Fruit fly (Drosophila melanogaster): ENCODE measurements around the gene CG7341.

Gene CG7341

dm6 chr3L:18106021-18106944 is 6.5 kb upstream of the CG7341 start, which contains the start of the genes CG13698 and mRpS26 (continued):
- TF ChIP-seq CG32772 (GFP tag; IDR thresholded peaks at IDR 0.05) (peak; percentile 42; the same call in 1 of the 2 replicates), dati (GFP tag; IDR thresholded peaks at IDR 0.05) (no peak), bcd (GFP tag; optimal IDR thresholded peaks at IDR 0.05) (peak; percentile 77), aop (GFP tag; IDR thresholded peaks at IDR 0.05) (no peak), CG9727 (GFP tag; optimal IDR thresholded peaks at IDR 0.05) (peak; percentile 68), pb (GFP tag; optimal IDR thresholded peaks at IDR 0.05) (no peak), CG7372 (GFP tag; IDR thresholded peaks at IDR 0.05) (peak; percentile 69), scrt (GFP tag; optimal IDR thresholded peaks at IDR 0.05) (peak; percentile 60), cg (GFP tag; optimal IDR thresholded peaks at IDR 0.05) (no peak), Rfx (GFP tag; IDR thresholded peaks at IDR 0.05) (peak; percentile 80), CG4404 (GFP tag; IDR thresholded peaks at IDR 0.05) (peak; percentile 39; the same call in 1 of the 2 replicates), CG9437 (GFP tag; optimal IDR thresholded peaks at IDR 0.05) (peak; percentile 64), CG33557 (GFP tag; optimal IDR thresholded peaks at IDR 0.05) (peak; percentile 46), Ptx1 (GFP tag; IDR thresholded peaks at IDR 0.05) (peak; percentile 78), cas (GFP tag; IDR thresholded peaks at IDR 0.05) (0 out of 2 replicates have a peak, but pooled peaks have one; percentile 25), CG13296 (GFP tag; optimal IDR thresholded peaks at IDR 0.05) (peak; percentile 72), gem (tag; optimal IDR thresholded peaks at IDR 0.05) (peak; percentile 84), CG4617 (GFP tag; optimal IDR thresholded peaks at IDR 0.05; ENCODE audit: borderline replicate concordance) (peak; percentile 14), CG17802 (tag; optimal IDR thresholded peaks at IDR 0.05) (peak; percentile 24), ftz-f1 (GFP tag; optimal IDR thresholded peaks at IDR 0.05) (peak; percentile 42), ato (GFP tag; IDR thresholded peaks at IDR 0.05; ENCODE audit: partially characterized antibody) (0 out of 2 replicates have a peak, but pooled peaks have one; percentile 29), Trl (optimal IDR thresholded peaks at IDR 0.05) (no peak), Trl (GFP tag; optimal IDR thresholded peaks at IDR 0.05) (peak; percentile 40), crp (GFP tag; optimal IDR thresholded peaks at IDR 0.05) (peak in 1 of 2 experiments; percentile 30), dmrt11E (tag; optimal IDR thresholded peaks at IDR 0.05) (peak; percentile 61), CG17385 (GFP tag; optimal IDR thresholded peaks at IDR 0.05) (peak; percentile 10), gsb (GFP tag; IDR thresholded peaks at IDR 0.05) (no peak), CG10431 (GFP tag; optimal IDR thresholded peaks at IDR 0.05) (peak; percentile 39), CG18619 (GFP tag; optimal IDR thresholded peaks at IDR 0.05) (peak; percentile 62), CG15696 (tag; optimal IDR thresholded peaks at IDR 0.05) (peak; percentile 41), nerfin-1 (tag; optimal IDR thresholded peaks at IDR 0.05) (peak; percentile 47), Awh (GFP tag; IDR thresholded peaks at IDR 0.05) (0 out of 2 replicates have a peak, but pooled peaks have one; percentile 36), CG11695 (GFP tag; IDR thresholded peaks at IDR 0.05) (no peak; the same call in 2 of the 3 replicates), ranshi (GFP tag; IDR thresholded peaks at IDR 0.05) (peak; percentile 50; the same call in 1 of the 2 replicates), mam (GFP tag; optimal IDR thresholded peaks at IDR 0.05) (peak; percentile 62), shn (GFP tag; optimal IDR thresholded peaks at IDR 0.05) (no peak), tx (GFP tag; optimal IDR thresholded peaks at IDR 0.05) (no peak), HLH4C (GFP tag; IDR thresholded peaks at IDR 0.05; ENCODE audit: partially characterized antibody) (peak; percentile 54), Fer1 (GFP tag; optimal IDR thresholded peaks at IDR 0.05) (peak; percentile 71), Dek (tag; optimal IDR thresholded peaks at IDR 0.05) (peak; percentile 73), CG10462 (GFP tag; optimal IDR thresholded peaks at IDR 0.05) (peak; percentile 9), Bteb2 (GFP tag; optimal IDR thresholded peaks at IDR 0.05) (peak; percentile 24), NfI (GFP tag; optimal IDR thresholded peaks at IDR 0.05) (peak; percentile 72), Neu2 (GFP tag; optimal IDR thresholded peaks at IDR 0.05; ENCODE audit: borderline replicate concordance) (no peak), tgo (GFP tag; IDR thresholded peaks at IDR 0.05) (peak; percentile 58; the same call in 2 of the 3 replicates), kah (GFP tag; optimal IDR thresholded peaks at IDR 0.05) (no peak), grn (GFP tag; optimal IDR thresholded peaks at IDR 0.05) (no peak), en (GFP tag; optimal IDR thresholded peaks at IDR 0.05) (no peak)

All from whole organism, embryonic.